Fruit fly (Drosophila melanogaster): ENCODE measurements around the gene CG3119.

The CG3119 gene

dm6 chr2L:2851589-2851988 lies 14.0 kb upstream of the CG3119 start:
- TF ChIP-seq noc (tag; optimal IDR thresholded peaks at IDR 0.05) = no peak

dm6 chr2L:2847112-2847682 lies 9.6 kb upstream of the CG3119 start, which contains the start of the genes CG3117 and CG2983:
Gene CG3117, minus strand, starts transcription at chr2L:2847212.
Gene CG2983, plus strand, starts transcription at chr2L:2847632.
- TF ChIP-seq noc (tag; optimal IDR thresholded peaks at IDR 0.05) = no peak

- TF ChIP-seq noc (tag; optimal IDR thresholded peaks at IDR 0.05) = no peak
These were observed 8.0 kb upstream of the CG3119 start, which contains the start of gene CG18557 for dm6 chr2L:2845634-2846033. Gene CG18557, minus strand, starts transcription at chr2L:2845734.

- no peak for TF ChIP-seq noc (tag; optimal IDR thresholded peaks at IDR 0.05)
These were observed 6.8 kb upstream of the CG3119 start, which contains the start of gene CG18558 for dm6 chr2L:2844413-2844812. Gene CG18558, minus strand, starts transcription at chr2L:2844513.

- TF ChIP-seq noc (tag; optimal IDR thresholded peaks at IDR 0.05) = no peak
These were observed 2.7 kb upstream of the CG3119 start for dm6 chr2L:2840311-2840710.

- TF ChIP-seq noc (tag; optimal IDR thresholded peaks at IDR 0.05) = no peak
These were observed 2.2 kb upstream of the CG3119 start, which contains the start of gene CG2975 for dm6 chr2L:2839850-2840249. Gene CG2975, plus strand, starts transcription at chr2L:2840124.

dm6 chr2L:2830341-2830800 lies 7.3 kb downstream of the CG3119 start:
- peak; percentile 91 for TF ChIP-seq noc (tag; optimal IDR thresholded peaks at IDR 0.05)

- TF ChIP-seq noc (tag; optimal IDR thresholded peaks at IDR 0.05) = no peak
These were observed 7.8 kb downstream of the CG3119 start, which contains the start of gene Duox for dm6 chr2L:2829637-2830340. Gene Duox, minus strand, starts transcription at chr2L:2830248.

- TF ChIP-seq noc (tag; optimal IDR thresholded peaks at IDR 0.05) = no peak
These were observed 12.2 kb downstream of the CG3119 start, which contains the start of gene CG3123 for dm6 chr2L:2825406-2825805. Gene CG3123, minus strand, starts transcription at chr2L:2825506.

dm6 chr2L:2815673-2816072 lies 22.0 kb downstream of the CG3119 start, which contains the start of gene G6P:
Gene G6P, minus strand, starts transcription at chr2L:2815760.
- TF ChIP-seq noc (tag; optimal IDR thresholded peaks at IDR 0.05) = no peak

dm6 chr2L:2812137-2812536 lies 25.5 kb downstream of the CG3119 start, which contains the start of gene CG2964:
Gene CG2964, plus strand, starts transcription at chr2L:2812437.
- TF ChIP-seq noc (tag; optimal IDR thresholded peaks at IDR 0.05) = no peak

dm6 chr2L:2810831-2811230 lies 26.8 kb downstream of the CG3119 start:
- peak; percentile 79 for TF ChIP-seq noc (tag; optimal IDR thresholded peaks at IDR 0.05)

- peak; percentile 49 for TF ChIP-seq noc (tag; optimal IDR thresholded peaks at IDR 0.05)
These were observed 29.5 kb downstream of the CG3119 start for dm6 chr2L:2808038-2808699.

- no peak for TF ChIP-seq noc (tag; optimal IDR thresholded peaks at IDR 0.05)
These were observed 30.0 kb downstream of the CG3119 start for dm6 chr2L:2807597-2807996.

dm6 chr2L:2806190-2806763 lies 31.4 kb downstream of the CG3119 start:
- TF ChIP-seq noc (tag; optimal IDR thresholded peaks at IDR 0.05) = no peak

All from whole organism, larva.